Worm (Caenorhabditis elegans) whole organism, early embryonic: Measurements from ENCODE around the gene sra-10.
"Not testable (repeated sequence)": the region's sequence is repeated elsewhere in the genome, so short reads cannot be mapped to it uniquely, and the experiment has no call there.

Experiments
- B0310.2 ChIP-seq: sonication (generic microtip); optimal IDR thresholded peaks from 2 replicates; lab custom pipeline; 2016; ENCODE audit warnings: mild to moderate bottlenecking, missing genetic modification characterization, missing compliant biosample characterization
- F13C5.2 ChIP-seq: sonication (generic microtip); optimal IDR thresholded peaks from 2 replicates; lab custom pipeline; 2017; ENCODE audit warnings: mild to moderate bottlenecking, missing genetic modification characterization, inconsistent platforms, missing compliant biosample characterization
- aly-1 ChIP-seq: sonication (generic microtip); optimal IDR thresholded peaks from 2 replicates; lab custom pipeline; 2016; ENCODE audit warnings: missing genetic modification characterization, missing compliant biosample characterization
- ama-1 ChIP-seq: fragments of 150-350 bp; optimal IDR thresholded peaks from 2 replicates; lab custom pipeline; 2014
- ceh-13 ChIP-seq: fragments of 200-800 bp; sonication (Bioruptor generic); optimal IDR thresholded peaks from 2 replicates; lab custom pipeline; 2018; ENCODE audit warnings: mild to moderate bottlenecking, missing genetic modification characterization, missing compliant biosample characterization
- ceh-36 ChIP-seq: sonication (generic microtip); optimal IDR thresholded peaks from 2 replicates; lab custom pipeline; 2016; ENCODE audit warnings: missing genetic modification characterization, inconsistent platforms, missing compliant biosample characterization
- ets-7 ChIP-seq: sonication (generic microtip); optimal IDR thresholded peaks from 2 replicates; lab custom pipeline; 2016; ENCODE audit warnings: missing genotype, missing genetic modification characterization, missing compliant biosample characterization
- flt-1 ChIP-seq: fragments of 200-800 bp; sonication (Bioruptor generic); IDR thresholded peaks from 2 replicates; pipeline ENCODE4 v1.3.6; 2022; ENCODE audit warnings: missing genetic modification characterization, missing compliant biosample characterization
- hmbx-1 ChIP-seq: sonication (generic microtip); optimal IDR thresholded peaks from 2 replicates; lab custom pipeline; 2016; ENCODE audit warnings: mild to moderate bottlenecking, missing genetic modification characterization, missing compliant biosample characterization
- hmg-4 ChIP-seq: fragments of 200-800 bp; sonication (Bioruptor generic); optimal IDR thresholded peaks from 2 replicates; lab custom pipeline; 2018; ENCODE audit warnings: mild to moderate bottlenecking, missing genetic modification characterization, missing compliant biosample characterization
- hnd-1 ChIP-seq: sonication (generic microtip); optimal IDR thresholded peaks from 2 replicates; lab custom pipeline; 2016; ENCODE audit warnings: missing genetic modification characterization, missing compliant biosample characterization
- pes-1 ChIP-seq: fragments of 200-800 bp; sonication (Bioruptor generic); IDR thresholded peaks from 2 replicates; pipeline ENCODE4 v1.3.6; 2022; ENCODE audit warnings: missing genetic modification reagents, missing genetic modification characterization, missing compliant biosample characterization
- scrt-1 ChIP-seq: fragments of 200-800 bp; sonication (Bioruptor generic); IDR thresholded peaks from 2 replicates; pipeline ENCODE4 v1.3.6; 2022; ENCODE audit warnings: missing genetic modification characterization, missing compliant biosample characterization
- sea-1 ChIP-seq: fragments of 200-800 bp; sonication (Bioruptor generic); conservative IDR thresholded peaks from 2 replicates; pipeline ENCODE4 v1.3.6; 2022; ENCODE audit warnings: missing genetic modification characterization, missing compliant biosample characterization
- tbx-11 ChIP-seq: fragments of 200-800 bp; sonication (Bioruptor generic); IDR thresholded peaks from 2 replicates; pipeline ENCODE4 v1.3.6; 2022; ENCODE audit warnings: missing genetic modification characterization, missing compliant biosample characterization
- tbx-37 ChIP-seq: fragments of 200-800 bp; sonication (Bioruptor generic); conservative IDR thresholded peaks from 2 replicates; pipeline ENCODE4 v1.3.6; 2022; ENCODE audit warnings: missing genetic modification reagents, missing genetic modification characterization, missing compliant biosample characterization
- tra-4 ChIP-seq: sonication (generic microtip); optimal IDR thresholded peaks from 2 replicates; lab custom pipeline; 2017; ENCODE audit warnings: missing genetic modification characterization, missing compliant biosample characterization

Gene sra-10

DNA sequence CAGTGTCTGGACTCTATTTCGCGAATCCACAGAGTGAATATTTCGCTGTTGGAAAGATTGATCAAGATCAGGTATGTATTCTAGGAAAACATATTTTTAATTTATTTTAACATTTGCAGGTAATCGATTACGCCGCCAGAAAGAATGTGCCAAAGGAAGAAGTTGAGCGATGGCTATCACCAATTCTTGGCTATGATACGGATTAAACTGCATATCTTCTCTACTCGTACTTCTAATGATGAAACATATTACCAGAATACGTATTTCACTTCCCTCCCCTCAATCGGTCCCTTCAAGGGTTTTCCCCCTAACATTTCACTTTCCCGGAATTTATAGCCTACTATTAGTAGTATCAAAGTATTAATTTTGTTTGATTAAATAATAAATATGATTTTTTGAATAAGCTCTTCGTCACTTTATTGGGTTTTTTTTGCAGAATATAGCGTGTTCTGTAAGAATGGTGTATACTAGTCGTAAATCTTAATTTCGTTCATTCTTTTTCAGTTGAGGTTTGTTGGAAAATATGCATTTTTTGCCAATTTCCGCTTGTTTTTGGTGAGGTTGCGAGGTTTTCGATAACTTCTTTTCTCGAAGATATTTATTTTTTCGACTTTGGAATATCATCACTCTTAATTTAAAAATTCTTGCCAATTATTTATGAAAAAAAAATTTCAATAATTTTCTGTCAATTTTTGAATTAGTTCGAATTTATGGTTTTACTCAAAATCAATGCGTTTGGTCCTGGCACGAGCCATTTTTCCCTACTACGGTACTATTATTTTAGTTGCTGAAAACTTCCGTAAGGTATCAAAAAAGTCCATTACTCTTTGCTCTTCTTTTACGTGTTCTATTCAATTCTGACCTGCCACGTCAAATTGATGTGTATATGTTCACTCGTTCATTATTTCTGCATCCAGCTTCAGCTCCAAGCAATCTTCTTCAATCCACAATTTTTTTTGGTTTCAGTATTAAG lies 36.1 kb upstream of the sra-10 start:
- no peak for TF ChIP-seq hmbx-1
- TF ChIP-seq ets-7 (tag; lab: Kevin White, UChicago), result no peak
- no peak for TF ChIP-seq tra-4 (tag; lab: Kevin White, UChicago)
- no peak for TF ChIP-seq sea-1
- TF ChIP-seq aly-1 (tag; lab: Kevin White, UChicago), result no peak
- TF ChIP-seq B0310.2, result no peak
- no peak for TF ChIP-seq pes-1 (GFP tag; lab: Robert Waterston, UW)
- TF ChIP-seq ama-1 (lab: Kevin White, UChicago), result no peak
- no peak for TF ChIP-seq F13C5.2 (tag; lab: Kevin White, UChicago)
- no peak for TF ChIP-seq hnd-1
- no peak for TF ChIP-seq hmg-4 (GFP tag; lab: Kevin White, UChicago)
- TF ChIP-seq flt-1 (GFP tag; lab: Robert Waterston, UW), result no peak
- TF ChIP-seq ceh-36 (tag; lab: Kevin White, UChicago), result no peak
- no peak for TF ChIP-seq tbx-37 (GFP tag; lab: Robert Waterston, UW)
- TF ChIP-seq scrt-1 (GFP tag; lab: Robert Waterston, UW), result no peak
- TF ChIP-seq ceh-13 (GFP tag; lab: Kevin White, UChicago), result no peak
- no peak for TF ChIP-seq tbx-11 (GFP tag; lab: Robert Waterston, UW)

DNA sequence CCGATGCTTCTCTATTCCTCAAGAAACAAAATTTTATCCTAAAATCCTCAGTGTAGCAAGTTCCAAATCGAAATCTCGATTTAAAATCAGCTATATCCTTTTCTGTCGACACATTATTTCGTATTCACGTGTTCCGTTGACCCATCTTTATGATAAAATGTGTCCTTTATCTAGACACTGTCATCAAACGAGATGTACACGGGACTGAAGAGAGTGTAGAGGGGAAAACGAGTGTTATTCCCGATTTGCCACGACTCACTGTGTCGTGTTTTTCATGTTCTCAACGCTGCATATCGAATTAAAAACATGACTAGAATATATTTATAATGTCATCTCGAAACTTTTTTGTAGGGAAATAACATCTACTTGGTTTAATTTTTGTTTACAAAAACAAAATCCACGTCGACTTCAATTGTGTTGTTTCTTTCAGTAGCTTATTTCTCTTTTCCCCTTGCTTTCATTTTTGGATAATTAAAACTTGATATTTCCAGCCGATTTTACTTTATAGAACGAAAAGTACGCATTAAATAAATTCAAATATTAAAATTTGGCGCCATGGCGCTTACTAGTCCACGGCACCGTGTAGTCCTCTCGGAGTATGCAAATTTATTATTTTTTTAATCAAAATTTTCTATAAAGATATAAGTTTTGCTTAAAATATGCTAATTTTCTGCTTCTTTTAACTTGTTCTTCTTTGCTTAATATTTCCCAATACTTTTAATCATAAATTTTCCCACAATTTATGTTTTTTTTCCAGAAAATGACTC lies 31.1 kb upstream of the sra-10 start, which contains the start of gene metr-1:
TSS of gene metr-1 (plus strand) at position 758 of the 767 bp plus-strand sequence.
- no peak for TF ChIP-seq tbx-11 (GFP tag; lab: Robert Waterston, UW)
- no peak for TF ChIP-seq sea-1
- TF ChIP-seq ceh-36 (tag; lab: Kevin White, UChicago), result no peak
- no peak for TF ChIP-seq tbx-37 (GFP tag; lab: Robert Waterston, UW)
- TF ChIP-seq tra-4 (tag; lab: Kevin White, UChicago), result no peak
- TF ChIP-seq aly-1 (tag; lab: Kevin White, UChicago), result no peak

ce11 chrII:10924669-10925068 lies 29.8 kb upstream of the sra-10 start:
- no peak for TF ChIP-seq scrt-1 (GFP tag; lab: Robert Waterston, UW)
- TF ChIP-seq hmg-4 (GFP tag; lab: Kevin White, UChicago), result no peak
- TF ChIP-seq sea-1, result no peak

DNA sequence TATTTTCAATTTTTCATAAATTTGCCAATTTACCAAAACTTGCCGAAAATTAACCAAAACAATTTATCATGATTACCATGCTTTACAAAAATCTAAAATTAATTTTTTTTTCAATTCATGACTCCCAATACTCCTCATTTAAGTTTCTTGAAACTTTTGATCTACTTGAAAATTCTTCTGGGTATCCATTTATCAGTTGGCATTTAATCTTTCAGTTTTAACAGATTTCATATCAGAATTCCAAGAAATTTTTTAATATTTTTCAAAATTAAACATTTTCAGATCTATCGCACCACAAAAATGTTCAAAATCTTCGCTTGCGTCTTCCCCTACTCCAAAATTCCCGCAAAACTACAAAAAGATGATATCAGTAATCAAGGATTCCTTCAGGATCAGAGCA lies 29.1 kb upstream of the sra-10 start, which contains the start of gene Y19D2B.2:
TSS of gene Y19D2B.2 (plus strand) at position 301 of the 400 bp plus-strand sequence.
- TF ChIP-seq hmg-4 (GFP tag; lab: Kevin White, UChicago) (no peak), tbx-11 (GFP tag; lab: Robert Waterston, UW) (no peak), scrt-1 (GFP tag; lab: Robert Waterston, UW) (no peak), ama-1 (lab: Kevin White, UChicago) (no peak), tra-4 (tag; lab: Kevin White, UChicago) (no peak), ets-7 (tag; lab: Kevin White, UChicago) (no peak), hnd-1 (no peak), hmbx-1 (no peak), flt-1 (GFP tag; lab: Robert Waterston, UW) (no peak), ceh-13 (GFP tag; lab: Kevin White, UChicago) (no peak), tbx-37 (GFP tag; lab: Robert Waterston, UW) (no peak), aly-1 (tag; lab: Kevin White, UChicago) (no peak), sea-1 (no peak), F13C5.2 (tag; lab: Kevin White, UChicago) (no peak), B0310.2 (no peak), pes-1 (GFP tag; lab: Robert Waterston, UW) (no peak), ceh-36 (tag; lab: Kevin White, UChicago) (no peak)

ce11 chrII:10922874-10923273 lies 28.0 kb upstream of the sra-10 start, which contains the start of gene Y19D2B.1:
Gene Y19D2B.1, minus strand, starts transcription at chrII:10922974.
- not testable (repeated sequence) for TF ChIP-seq tbx-11 (GFP tag; lab: Robert Waterston, UW); ceh-13 (GFP tag; lab: Kevin White, UChicago); pes-1 (GFP tag; lab: Robert Waterston, UW)

- TF ChIP-seq B0310.2 (no peak), ceh-13 (GFP tag; lab: Kevin White, UChicago) (no peak), scrt-1 (GFP tag; lab: Robert Waterston, UW) (no peak), flt-1 (GFP tag; lab: Robert Waterston, UW) (no peak), hnd-1 (no peak), tra-4 (tag; lab: Kevin White, UChicago) (no peak), tbx-11 (GFP tag; lab: Robert Waterston, UW) (no peak), ceh-36 (tag; lab: Kevin White, UChicago) (no peak), hmg-4 (GFP tag; lab: Kevin White, UChicago) (no peak), tbx-37 (GFP tag; lab: Robert Waterston, UW) (no peak)
Observed at ce11 chrII:10918293-10918756, 23.4 kb upstream of the sra-10 start, which contains the start of gene tba-4. Gene tba-4, plus strand, starts transcription at chrII:10918706.

- TF ChIP-seq tbx-11 (GFP tag; lab: Robert Waterston, UW), result no peak
- TF ChIP-seq hnd-1, result no peak
- no peak for TF ChIP-seq ceh-36 (tag; lab: Kevin White, UChicago)
- TF ChIP-seq tbx-37 (GFP tag; lab: Robert Waterston, UW), result no peak
- TF ChIP-seq aly-1 (tag; lab: Kevin White, UChicago), result no peak
- no peak for TF ChIP-seq B0310.2
- TF ChIP-seq hmbx-1, result no peak
- TF ChIP-seq flt-1 (GFP tag; lab: Robert Waterston, UW), result no peak
- no peak for TF ChIP-seq hmg-4 (GFP tag; lab: Kevin White, UChicago)
Observed at ce11 chrII:10917174-10917573, 22.3 kb upstream of the sra-10 start, which contains the start of gene F44F4.10. Gene F44F4.10, minus strand, starts transcription at chrII:10917274.
